Fruit fly (Drosophila melanogaster): Measurements from ENCODE around the gene CG2641.

DNA sequence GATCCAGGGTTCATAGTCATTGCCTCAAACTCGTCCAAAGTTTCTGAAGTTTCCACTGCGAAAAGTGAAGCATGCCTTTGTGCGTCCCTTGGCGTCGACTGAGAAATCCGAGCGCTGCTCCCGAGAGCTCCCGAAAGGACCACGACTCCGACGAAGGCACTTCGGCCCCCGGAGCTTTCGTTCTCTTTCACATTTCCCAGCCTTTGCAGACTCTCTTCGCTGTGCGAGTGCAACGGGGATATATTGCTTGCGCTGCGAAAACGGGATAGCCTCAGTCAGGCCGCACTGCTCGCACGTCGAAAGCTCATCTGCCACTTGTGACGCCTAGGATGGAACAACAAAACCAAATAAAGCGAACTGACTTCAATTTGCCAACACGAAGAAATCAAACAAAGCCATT, 40.4 kb upstream of the CG2641 start:
- TF ChIP-seq CG7101 (tag; optimal IDR thresholded peaks at IDR 0.05) (no peak), CG1620 (GFP tag; optimal IDR thresholded peaks at IDR 0.05) (no peak), CG7045 (GFP tag; optimal IDR thresholded peaks at IDR 0.05) (no peak), CG12768 (GFP tag; optimal IDR thresholded peaks at IDR 0.05) (no peak), Crg-1 (GFP tag; optimal IDR thresholded peaks at IDR 0.05) (no peak)
